Worm (Caenorhabditis elegans) whole organism, L3 larva: ENCODE results near the gene ruvb-1.

Experiments
- R02D3.7 ChIP-seq: fragments of 150-350 bp; optimal IDR thresholded peaks from 2 replicates; lab custom pipeline; 2014; ENCODE audit warnings: missing biosample characterization, missing genetic modification characterization
- ama-1 ChIP-seq: fragments of 150-350 bp; optimal IDR thresholded peaks from 2 replicates; lab custom pipeline; 2018
- ceh-82 ChIP-seq: fragments of 150-350 bp; optimal IDR thresholded peaks from 2 replicates; lab custom pipeline; 2014; ENCODE audit warnings: missing biosample characterization, missing genetic modification characterization
- elt-3 ChIP-seq, 3 experiments: fragments of 150-350 bp in 1 of 3; sonication (generic microtip) in 2 of 3; optimal IDR thresholded peaks; 2 replicates in 2 of 3; 4 replicates in 1 of 3; lab custom pipeline; 2014 to 2017; ENCODE audit warnings: missing biosample characterization in 3 of 3, missing genetic modification characterization in 3 of 3
- eor-1 ChIP-seq, 2 experiments: fragments of 150-350 bp; optimal IDR thresholded peaks; 2 replicates each; lab custom pipeline; 2014 to 2018; ENCODE audit warnings: missing biosample characterization in 2 of 2, missing genetic modification characterization in 2 of 2
- jun-1 ChIP-seq: fragments of 150-350 bp; optimal IDR thresholded peaks from 2 replicates; lab custom pipeline; 2014; ENCODE audit warnings: missing biosample characterization, missing genetic modification reagents, missing genetic modification characterization
- mdl-1 ChIP-seq: fragments of 150-350 bp; optimal IDR thresholded peaks from 2 replicates; lab custom pipeline; 2014; ENCODE audit warnings: missing biosample characterization, missing genetic modification characterization
- nhr-11 ChIP-seq: fragments of 150-350 bp; optimal IDR thresholded peaks from 2 replicates; lab custom pipeline; 2014; ENCODE audit warnings: missing biosample characterization, missing genetic modification characterization
- nhr-237 ChIP-seq: fragments of 150-350 bp; optimal IDR thresholded peaks from 2 replicates; lab custom pipeline; 2014; ENCODE audit warnings: missing biosample characterization, missing genetic modification characterization
- nhr-28 ChIP-seq: fragments of 150-350 bp; optimal IDR thresholded peaks from 2 replicates; lab custom pipeline; 2014; ENCODE audit warnings: missing biosample characterization, missing genetic modification characterization
- nhr-77 ChIP-seq: fragments of 150-350 bp; optimal IDR thresholded peaks from 2 replicates; lab custom pipeline; 2014; ENCODE audit warnings: missing biosample characterization, missing genetic modification characterization
- pqm-1 ChIP-seq: fragments of 150-350 bp; optimal IDR thresholded peaks from 2 replicates; lab custom pipeline; 2017; ENCODE audit warnings: missing biosample characterization, missing genetic modification characterization, inconsistent platforms

DNA sequence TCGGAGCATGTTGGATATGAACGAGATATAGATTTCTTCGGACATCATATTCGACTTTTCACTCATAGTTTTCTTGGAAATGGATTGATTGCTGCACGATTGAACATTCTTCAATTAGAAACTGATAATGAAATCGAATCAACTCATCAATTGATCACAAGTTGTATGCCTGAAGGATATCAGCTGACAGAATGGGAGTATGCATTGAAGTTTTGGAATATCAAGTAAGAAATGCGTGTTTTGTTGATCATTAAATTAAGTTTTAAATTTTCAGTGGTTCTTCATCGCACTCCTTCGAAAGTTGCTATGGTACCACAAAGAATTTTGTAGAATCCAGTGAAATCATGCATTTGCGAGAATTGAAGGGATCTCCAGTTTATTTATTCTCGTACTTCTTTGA lies 25.8 kb upstream of the ruvb-1 start:
- no peak for TF ChIP-seq jun-1 (tag; lab: Kevin White, UChicago)
- TF ChIP-seq nhr-77 (tag; lab: Kevin White, UChicago) = no peak
- no peak for TF ChIP-seq nhr-28 (tag; lab: Kevin White, UChicago)
- no peak for TF ChIP-seq R02D3.7
- no peak for TF ChIP-seq pqm-1
- TF ChIP-seq nhr-237 (tag; lab: Kevin White, UChicago) = no peak
- no peak for TF ChIP-seq nhr-11 (tag; lab: Kevin White, UChicago)
- no peak for TF ChIP-seq ama-1 (lab: Kevin White, UChicago)
- TF ChIP-seq mdl-1 (tag; lab: Kevin White, UChicago) = no peak
- no peak for TF ChIP-seq ceh-82 (tag; lab: Kevin White, UChicago)
- TF ChIP-seq eor-1 (tag; optimal IDR thresholded peaks at IDR 0.05; lab: Kevin White, UChicago) = no peak
- no peak for TF ChIP-seq elt-3 (tag; optimal IDR thresholded peaks at IDR 0.05; lab: Kevin White, UChicago)
